Fruit fly (Drosophila melanogaster) whole organism, wandering third instar larva: Measurements from ENCODE around the gene Psf2.

Experiments used
- Abd-B ChIP-seq: fragments of >200 bp; optimal IDR thresholded peaks from 2 replicates; lab custom pipeline; 2017; ENCODE audit warnings: missing biosample characterization, missing genetic modification characterization
- CG32264 ChIP-seq: fragments of 200-800 bp; sonication (Bioruptor generic); optimal IDR thresholded peaks from 2 replicates; lab custom pipeline; 2016; ENCODE audit warnings: missing biosample characterization, missing genetic modification characterization
- CG9705 ChIP-seq: fragments of 200-800 bp; sonication (Bioruptor generic); optimal IDR thresholded peaks from 2 replicates; lab custom pipeline; 2018; ENCODE audit warnings: missing biosample characterization, mild to moderate bottlenecking, missing genetic modification characterization
- Dfd ChIP-seq: fragments of >200 bp; optimal IDR thresholded peaks from 2 replicates; lab custom pipeline; 2017; ENCODE audit warnings: missing biosample characterization, missing genetic modification characterization
- Dif ChIP-seq: fragments of 200-275, 200-300 bp; sonication (Bioruptor generic); optimal IDR thresholded peaks from 2 replicates; lab custom pipeline; 2018; ENCODE audit warnings: missing biosample characterization, missing genetic modification characterization; ENCODE audit not compliant: partially characterized antibody
- GATAd ChIP-seq: sonication (Bioruptor generic); optimal IDR thresholded peaks from 2 replicates; lab custom pipeline; 2016; ENCODE audit warnings: missing biosample characterization, missing genetic modification characterization
- HLH106 ChIP-seq: fragments of 200-800 bp; optimal IDR thresholded peaks from 3 replicates; lab custom pipeline; 2019; ENCODE audit warnings: missing biosample characterization, mild to moderate bottlenecking, missing genetic modification characterization, moderate library complexity
- Hr83 ChIP-seq: fragments of 200-300 bp; sonication (Bioruptor generic); optimal IDR thresholded peaks from 2 replicates; lab custom pipeline; 2016; ENCODE audit warnings: missing biosample characterization, mild to moderate bottlenecking, missing genetic modification characterization, moderate library complexity; ENCODE audit not compliant: poor library complexity, severe bottlenecking
- Jra ChIP-seq: sonication (Bioruptor generic); optimal IDR thresholded peaks from 2 replicates; lab custom pipeline; 2016; ENCODE audit warnings: missing biosample characterization, missing genetic modification characterization
- N ChIP-seq: fragments of >200 bp; optimal IDR thresholded peaks from 2 replicates; lab custom pipeline; 2018; ENCODE audit warnings: missing biosample characterization, missing external identifiers, missing genetic modification characterization
- OdsH ChIP-seq: fragments of 200-800 bp; sonication (Bioruptor generic); optimal IDR thresholded peaks from 2 replicates; lab custom pipeline; 2016; ENCODE audit warnings: missing biosample characterization, mild to moderate bottlenecking, missing genetic modification characterization
- Rel ChIP-seq, 2 experiments: fragments of 200-800 bp; sonication (Bioruptor generic) in 1 of 2; optimal IDR thresholded peaks; 2 replicates in 1 of 2; 3 replicates in 1 of 2; lab custom pipeline; 2016 to 2019; ENCODE audit warnings: mild to moderate bottlenecking in 2 of 2, missing biosample characterization in 2 of 2, missing genetic modification characterization in 2 of 2, moderate library complexity in 1 of 2
- Sp1 ChIP-seq: fragments of 200-800 bp; sonication (Bioruptor generic); optimal IDR thresholded peaks from 3 replicates; lab custom pipeline; 2019; ENCODE audit warnings: missing biosample characterization, mild to moderate bottlenecking, missing genetic modification characterization, moderate library complexity
- Vsx2 ChIP-seq: fragments of 200-300, 225-300 bp; sonication (Bioruptor generic); optimal IDR thresholded peaks from 2 replicates; lab custom pipeline; 2018; ENCODE audit warnings: missing biosample characterization, missing genetic modification characterization; ENCODE audit not compliant: partially characterized antibody
- br ChIP-seq: fragments of 200-800 bp; sonication (Bioruptor generic); optimal IDR thresholded peaks from 2 replicates; lab custom pipeline; 2016; ENCODE audit warnings: missing biosample characterization, missing genetic modification characterization
- brk ChIP-seq: fragments of 200-800 bp; sonication (Bioruptor generic); optimal IDR thresholded peaks from 2 replicates; lab custom pipeline; 2016; ENCODE audit warnings: missing biosample characterization, mild to moderate bottlenecking, missing genetic modification characterization
- dl ChIP-seq, 2 experiments: fragments of 175-275, 200-275 bp in 1 of 2; fragments of 200-275 bp in 1 of 2; sonication (Bioruptor generic); optimal IDR thresholded peaks; lab custom pipeline; 2018; ENCODE audit warnings: mild to moderate bottlenecking in 2 of 2, missing biosample characterization in 2 of 2, missing genetic modification characterization in 2 of 2, moderate library complexity in 2 of 2; ENCODE audit not compliant: partially characterized antibody in 2 of 2, insufficient read depth in 1 of 2
- dmrt93B ChIP-seq: fragments of 200-800 bp; sonication (Bioruptor generic); optimal IDR thresholded peaks from 2 replicates; lab custom pipeline; 2018; ENCODE audit warnings: missing biosample characterization, mild to moderate bottlenecking, missing genetic modification characterization
- dsf ChIP-seq: sonication (Bioruptor generic); optimal IDR thresholded peaks from 2 replicates; lab custom pipeline; 2016; ENCODE audit warnings: missing biosample characterization, missing genetic modification characterization, borderline replicate concordance
- ey ChIP-seq: fragments of 200-800 bp; sonication (Bioruptor generic); optimal IDR thresholded peaks from 2 replicates; lab custom pipeline; 2016; ENCODE audit warnings: missing biosample characterization, missing genetic modification characterization
- foxo ChIP-seq, 2 experiments: fragments of 200-800 bp; sonication (Bioruptor generic); optimal IDR thresholded peaks; 2 replicates in 1 of 2; 3 replicates in 1 of 2; lab custom pipeline; 2016 to 2017; ENCODE audit warnings: missing biosample characterization in 2 of 2, missing genetic modification characterization in 2 of 2
- fru ChIP-seq: fragments of 200-800 bp; sonication (Bioruptor generic); optimal IDR thresholded peaks from 3 replicates; lab custom pipeline; 2016; ENCODE audit warnings: missing biosample characterization, mild to moderate bottlenecking, missing genetic modification characterization
- h ChIP-seq: fragments of 200-800 bp; sonication (Bioruptor generic); optimal IDR thresholded peaks from 3 replicates; lab custom pipeline; 2016; ENCODE audit warnings: missing biosample characterization, mild to moderate bottlenecking, missing genetic modification characterization
- jim ChIP-seq: fragments of 175-275, 200-325 bp; sonication (Bioruptor generic); optimal IDR thresholded peaks from 2 replicates; lab custom pipeline; 2016; ENCODE audit warnings: missing biosample characterization, mild to moderate bottlenecking, missing genetic modification characterization
- lola ChIP-seq: fragments of >200 bp; optimal IDR thresholded peaks from 2 replicates; lab custom pipeline; 2017; ENCODE audit warnings: missing biosample characterization, missing genetic modification characterization
- pan ChIP-seq: fragments of >200 bp; optimal IDR thresholded peaks from 2 replicates; lab custom pipeline; 2017
- psq ChIP-seq: fragments of 200-800 bp; sonication (Bioruptor generic); optimal IDR thresholded peaks from 3 replicates; lab custom pipeline; 2017; ENCODE audit warnings: missing biosample characterization, mild to moderate bottlenecking, missing genetic modification characterization, moderate library complexity
- rgr ChIP-seq: fragments of 200-800 bp; sonication (Bioruptor generic); optimal IDR thresholded peaks from 3 replicates; lab custom pipeline; 2016; ENCODE audit warnings: missing biosample characterization, mild to moderate bottlenecking, missing genetic modification characterization
- sv ChIP-seq: fragments of 200-800 bp; sonication (Bioruptor generic); optimal IDR thresholded peaks from 3 replicates; lab custom pipeline; 2016; ENCODE audit warnings: missing biosample characterization, missing genetic modification characterization
- tai ChIP-seq: sonication (Bioruptor generic); optimal IDR thresholded peaks from 2 replicates; lab custom pipeline; 2016; ENCODE audit warnings: missing biosample characterization, missing genetic modification characterization
- usp ChIP-seq: fragments of >200 bp; optimal IDR thresholded peaks from 2 replicates; lab custom pipeline; 2017; ENCODE audit warnings: missing biosample characterization, missing genetic modification characterization
- woc ChIP-seq: sonication (Bioruptor generic); optimal IDR thresholded peaks from 2 replicates; lab custom pipeline; 2016; ENCODE audit warnings: missing biosample characterization, mild to moderate bottlenecking, missing genetic modification characterization

Gene Psf2

DNA sequence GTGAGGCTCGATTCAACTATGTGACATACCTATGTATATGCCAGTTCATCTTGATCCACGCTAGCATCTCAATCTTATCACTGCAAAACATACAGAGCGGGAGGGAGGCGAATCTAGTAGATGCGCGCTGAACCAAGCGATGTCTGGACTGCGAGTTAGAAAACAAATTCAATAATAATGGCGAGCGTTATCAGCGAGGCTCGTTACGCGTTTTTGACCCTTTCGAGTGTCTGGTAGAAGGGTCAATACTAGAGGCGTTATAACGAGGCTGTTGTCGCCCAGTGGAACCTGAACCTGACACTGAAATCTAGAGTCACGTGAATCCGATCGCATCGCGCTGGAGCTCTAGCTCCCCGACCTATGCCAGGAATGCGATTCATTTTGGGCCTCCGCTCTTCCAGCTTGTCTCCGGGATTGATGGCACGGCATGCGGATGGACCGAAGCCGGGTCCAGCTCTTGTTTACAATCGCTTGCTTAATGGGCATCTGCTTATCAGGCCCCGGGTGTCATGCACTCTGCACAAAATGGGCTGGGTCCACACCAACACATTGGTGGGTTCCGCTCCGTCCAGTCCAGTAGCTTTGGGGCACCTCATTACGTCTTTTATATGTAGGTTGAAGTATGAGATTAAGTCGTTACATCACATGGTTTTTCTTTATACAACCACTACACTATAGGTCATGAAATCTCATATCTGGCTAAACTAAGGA, 2.4 kb upstream of the Psf2 start:
- TF ChIP-seq sv (GFP tag; lab: Kevin White, UChicago) = no peak
- no peak for TF ChIP-seq woc (GFP tag; lab: Kevin White, UChicago)
- TF ChIP-seq CG32264 (GFP tag; lab: Kevin White, UChicago) = no peak
- TF ChIP-seq Dif (GFP tag; lab: Kevin White, UChicago) = no peak
- TF ChIP-seq OdsH (GFP tag; lab: Kevin White, UChicago) = no peak
- TF ChIP-seq rgr = no peak
- TF ChIP-seq brk (GFP tag; lab: Kevin White, UChicago) = no peak
- TF ChIP-seq Jra (GFP tag; lab: Kevin White, UChicago) = no peak
- no peak for TF ChIP-seq pan
- TF ChIP-seq dmrt93B (GFP tag; lab: Kevin White, UChicago) = no peak
- TF ChIP-seq Sp1 (GFP tag; lab: Kevin White, UChicago) = no peak
- no peak for TF ChIP-seq fru (GFP tag; lab: Kevin White, UChicago)
- TF ChIP-seq tai (GFP tag; lab: Kevin White, UChicago) = no peak
- TF ChIP-seq Rel (GFP tag; optimal IDR thresholded peaks at IDR 0.05; lab: Kevin White, UChicago) = no peak
- no peak for TF ChIP-seq Rel (tag; optimal IDR thresholded peaks at IDR 0.05; lab: Kevin White, UChicago)
- TF ChIP-seq Hr83 (GFP tag; lab: Kevin White, UChicago) = no peak
- TF ChIP-seq Abd-B (GFP tag; lab: Kevin White, UChicago) = no peak
- TF ChIP-seq Vsx2 (GFP tag; lab: Kevin White, UChicago) = no peak
- no peak for TF ChIP-seq lola (GFP tag; lab: Kevin White, UChicago)
- TF ChIP-seq N (GFP tag; lab: Kevin White, UChicago) = no peak
- TF ChIP-seq Dfd (GFP tag; lab: Kevin White, UChicago) = no peak

DNA sequence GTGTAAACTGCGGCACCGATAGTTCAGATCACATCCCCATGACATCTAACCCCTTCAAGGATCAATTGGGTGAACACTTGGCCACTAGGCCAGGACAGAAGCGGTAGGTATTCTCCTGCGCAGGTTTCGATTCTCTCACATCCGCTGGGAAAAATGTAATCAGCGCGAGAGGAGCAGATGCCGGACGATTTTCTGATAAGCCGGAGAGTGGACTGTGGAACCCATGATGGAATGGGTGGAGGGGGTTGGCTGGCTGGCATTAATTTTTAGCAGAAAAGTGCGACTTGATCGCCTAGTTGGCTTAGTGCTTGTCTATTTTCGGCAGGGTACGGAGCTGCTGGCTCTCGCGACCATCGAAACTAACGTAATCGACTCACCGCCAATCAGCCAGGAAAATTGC, 871 bp upstream of the Psf2 start, which contains the start of gene Tps1:
Tps1 (plus strand) TSS at position 301 of the 400 bp plus-strand sequence.
- TF ChIP-seq N (GFP tag; lab: Kevin White, UChicago) (no peak), rgr (no peak)

DNA sequence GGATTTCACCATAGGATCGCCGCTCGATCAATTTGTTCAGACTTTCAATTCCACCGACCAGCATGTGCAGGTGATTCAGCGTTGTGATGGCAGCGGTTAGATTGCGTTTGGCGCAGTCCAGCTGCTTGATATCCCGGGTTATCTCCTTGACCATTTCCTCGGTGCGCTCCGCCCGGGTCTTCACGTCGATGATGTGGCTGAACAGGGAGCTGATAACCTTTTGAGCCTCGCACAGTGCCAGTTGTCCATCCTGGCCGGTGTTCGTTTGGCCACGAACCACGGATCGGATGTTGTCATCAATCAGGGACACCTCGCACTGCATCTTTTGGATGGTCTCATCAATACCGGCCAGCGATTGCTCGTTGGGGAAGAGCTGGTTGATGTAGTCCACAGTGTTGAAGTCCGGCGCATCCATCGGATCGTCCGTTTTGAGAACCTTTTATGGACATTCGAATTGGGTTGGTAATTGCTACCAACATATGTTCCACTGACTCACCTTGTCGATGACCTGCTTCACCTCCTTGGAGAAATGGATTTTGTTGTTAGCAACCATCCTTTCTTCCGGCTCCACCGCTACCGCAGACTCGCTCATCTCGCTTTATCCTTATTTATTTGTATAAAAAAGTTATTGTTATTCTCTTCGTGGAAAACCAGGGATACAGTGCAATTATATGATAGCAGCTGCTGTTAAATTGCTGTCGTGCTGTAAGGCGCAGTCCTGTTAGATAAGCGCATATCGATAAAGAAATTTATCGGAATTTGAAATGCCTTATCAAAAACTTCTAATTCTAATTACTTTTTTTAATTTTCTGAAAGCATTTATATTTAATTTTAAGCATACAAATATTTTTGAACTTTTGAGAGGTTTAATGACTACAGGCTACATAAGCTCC, 1.5 kb downstream of the Psf2 start, which contains the start of gene Vps53:
Vps53 (minus strand) TSS at position 676 of the 893 bp plus-strand sequence.
- TF ChIP-seq OdsH (GFP tag; lab: Kevin White, UChicago) (no peak), Vsx2 (GFP tag; lab: Kevin White, UChicago) (no peak), dl (GFP tag; optimal IDR thresholded peaks at IDR 0.05; lab: Kevin White, UChicago; ENCODE audit: insufficient read depth in 1 of 2, partially characterized antibody in 2 of 2) (no peak), GATAd (GFP tag; lab: Kevin White, UChicago) (no peak), Hr83 (GFP tag; lab: Kevin White, UChicago) (no peak), ey (GFP tag; lab: Kevin White, UChicago) (no peak), dsf (no peak), Abd-B (GFP tag; lab: Kevin White, UChicago) (no peak), HLH106 (tag; lab: Kevin White, UChicago) (no peak), foxo (GFP tag; optimal IDR thresholded peaks at IDR 0.05; lab: Kevin White, UChicago) (no peak), lola (GFP tag; lab: Kevin White, UChicago) (no peak), usp (GFP tag; lab: Kevin White, UChicago) (no peak), rgr (no peak), CG9705 (GFP tag; lab: Kevin White, UChicago) (no peak), brk (GFP tag; lab: Kevin White, UChicago) (no peak)

DNA sequence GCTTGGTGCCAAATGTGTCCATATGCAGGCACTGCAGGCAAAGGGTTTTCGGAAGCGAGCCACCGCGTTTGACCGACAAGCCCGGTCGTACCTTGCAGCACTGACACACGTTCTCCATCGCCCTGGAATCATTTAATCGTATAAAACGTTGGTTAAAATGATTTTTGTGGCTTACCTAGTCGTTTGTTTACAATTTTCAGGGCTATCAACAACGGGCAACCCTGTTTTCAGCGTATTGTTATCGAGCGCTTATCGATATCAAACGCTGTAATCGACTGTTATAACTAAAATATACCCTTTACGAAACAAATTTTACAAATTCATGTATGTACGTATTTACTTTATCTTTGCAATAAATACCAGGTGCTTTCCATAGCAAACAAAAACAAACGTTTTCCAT, 4.6 kb downstream of the Psf2 start, which contains the start of gene CG17612:
CG17612 (minus strand) TSS at position 214 of the 400 bp plus-strand sequence.
- TF ChIP-seq br (GFP tag; lab: Kevin White, UChicago) (no peak), fru (GFP tag; lab: Kevin White, UChicago) (no peak), usp (GFP tag; lab: Kevin White, UChicago) (no peak), CG9705 (GFP tag; lab: Kevin White, UChicago) (no peak), OdsH (GFP tag; lab: Kevin White, UChicago) (no peak), dmrt93B (GFP tag; lab: Kevin White, UChicago) (no peak), GATAd (GFP tag; lab: Kevin White, UChicago) (no peak), jim (no peak), Hr83 (GFP tag; lab: Kevin White, UChicago) (no peak), psq (GFP tag; lab: Kevin White, UChicago) (no peak), h (GFP tag; lab: Kevin White, UChicago) (no peak)
